Fruit fly (Drosophila melanogaster) whole organism, wandering third instar larva: ENCODE results near the gene CtsL4.
A peak's percentile ranks its signal among the peaks of the same experiment; 100 is the strongest.

ENCODE experiments used
- Hnf4 ChIP-seq: fragments of 200-800 bp; sonication (Bioruptor generic); optimal IDR thresholded peaks from 2 replicates; lab custom pipeline; 2016; ENCODE audit warnings: missing biosample characterization, mild to moderate bottlenecking, missing genetic modification characterization
- Rel ChIP-seq, 2 experiments: fragments of 200-800 bp; sonication (Bioruptor generic) in 1 of 2; optimal IDR thresholded peaks; 2 replicates in 1 of 2; 3 replicates in 1 of 2; lab custom pipeline; 2016 to 2019; ENCODE audit warnings: mild to moderate bottlenecking in 2 of 2, missing biosample characterization in 2 of 2, missing genetic modification characterization in 2 of 2, moderate library complexity in 1 of 2
- brk ChIP-seq: fragments of 200-800 bp; sonication (Bioruptor generic); optimal IDR thresholded peaks from 2 replicates; lab custom pipeline; 2016; ENCODE audit warnings: missing biosample characterization, mild to moderate bottlenecking, missing genetic modification characterization
- dl ChIP-seq, 2 experiments: fragments of 175-275, 200-275 bp in 1 of 2; fragments of 200-275 bp in 1 of 2; sonication (Bioruptor generic); optimal IDR thresholded peaks; lab custom pipeline; 2018; ENCODE audit warnings: mild to moderate bottlenecking in 2 of 2, missing biosample characterization in 2 of 2, missing genetic modification characterization in 2 of 2, moderate library complexity in 2 of 2; ENCODE audit not compliant: partially characterized antibody in 2 of 2, insufficient read depth in 1 of 2
- foxo ChIP-seq, 2 experiments: fragments of 200-800 bp; sonication (Bioruptor generic); optimal IDR thresholded peaks; 2 replicates in 1 of 2; 3 replicates in 1 of 2; lab custom pipeline; 2016 to 2017; ENCODE audit warnings: missing biosample characterization in 2 of 2, missing genetic modification characterization in 2 of 2
- h ChIP-seq: fragments of 200-800 bp; sonication (Bioruptor generic); optimal IDR thresholded peaks from 3 replicates; lab custom pipeline; 2016; ENCODE audit warnings: missing biosample characterization, mild to moderate bottlenecking, missing genetic modification characterization

Gene CtsL4

DNA sequence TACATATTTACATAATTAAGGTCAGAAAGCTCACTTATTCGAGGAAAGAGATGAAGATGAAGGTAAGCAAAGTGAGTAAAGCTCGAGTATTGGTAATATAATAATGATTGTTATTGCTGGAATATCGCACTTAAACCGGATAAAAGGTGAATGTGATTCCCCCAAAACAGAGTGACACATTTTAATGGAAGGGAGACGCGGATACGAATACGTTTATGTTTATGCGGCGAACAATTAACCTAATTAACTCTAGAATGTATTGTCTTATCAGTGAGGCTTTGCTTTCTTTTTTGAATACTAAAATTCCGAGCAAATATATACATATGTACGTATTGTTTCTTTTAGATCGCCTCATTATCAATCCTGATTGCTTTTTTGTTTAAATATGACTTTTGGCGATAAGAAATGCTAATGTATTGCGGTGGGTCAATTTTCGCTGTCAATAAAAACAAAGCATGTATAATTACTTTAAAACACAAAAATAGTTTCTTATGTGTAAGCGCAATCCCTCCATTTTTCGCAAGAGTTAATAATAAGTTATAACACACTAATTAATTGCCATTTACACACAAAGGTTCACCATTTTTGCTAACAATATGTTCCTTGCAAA lies 50.8 kb downstream of the CtsL4 start:
- TF ChIP-seq Rel (GFP tag; optimal IDR thresholded peaks at IDR 0.05; lab: Kevin White, UChicago) (no peak), Rel (tag; optimal IDR thresholded peaks at IDR 0.05; lab: Kevin White, UChicago) (peak; percentile 92), brk (GFP tag; lab: Kevin White, UChicago) (no peak), Hnf4 (GFP tag; lab: Kevin White, UChicago) (no peak), foxo (GFP tag; optimal IDR thresholded peaks at IDR 0.05; lab: Kevin White, UChicago) (no peak), h (GFP tag; lab: Kevin White, UChicago) (no peak), dl (GFP tag; optimal IDR thresholded peaks at IDR 0.05; lab: Kevin White, UChicago; ENCODE audit: insufficient read depth in 1 of 2, partially characterized antibody in 2 of 2) (no peak)
